Fruit fly (Drosophila melanogaster) whole organism, prepupa: ENCODE results near the gene CG18223.

ENCODE experiments used
- CG34406 ChIP-seq: fragments of 200-800 bp; sonication (Bioruptor generic); optimal IDR thresholded peaks from 3 replicates; lab custom pipeline; 2016; ENCODE audit warnings: missing biosample characterization, missing genetic modification characterization
- CG6854 ChIP-seq: fragments of 200-800 bp; sonication (Bioruptor generic); optimal IDR thresholded peaks from 2 replicates; lab custom pipeline; 2017; ENCODE audit warnings: missing biosample characterization, mild to moderate bottlenecking, missing genetic modification characterization
- CG7368 ChIP-seq: fragments of 200-800 bp; sonication (Bioruptor generic); optimal IDR thresholded peaks from 3 replicates; lab custom pipeline; 2016; ENCODE audit warnings: missing biosample characterization, missing genetic modification characterization
- CG8319 ChIP-seq: fragments of 200-800 bp; sonication (Bioruptor generic); optimal IDR thresholded peaks from 3 replicates; lab custom pipeline; 2016; ENCODE audit warnings: missing biosample characterization, missing genetic modification characterization
- CG9139 ChIP-seq: fragments of 200-800 bp; sonication (Bioruptor generic); optimal IDR thresholded peaks from 3 replicates; lab custom pipeline; 2017; ENCODE audit warnings: missing biosample characterization, mild to moderate bottlenecking, missing genetic modification characterization
- Ets21C ChIP-seq: fragments of 200-800 bp; sonication (Bioruptor generic); optimal IDR thresholded peaks from 3 replicates; lab custom pipeline; 2016; ENCODE audit warnings: missing biosample characterization, missing genetic modification characterization
- Lpt ChIP-seq: fragments of 200-800 bp; sonication (Bioruptor generic); optimal IDR thresholded peaks from 3 replicates; lab custom pipeline; 2016; ENCODE audit warnings: missing biosample characterization, missing genetic modification characterization
- OdsH ChIP-seq: fragments of 200-800 bp; sonication (Bioruptor generic); optimal IDR thresholded peaks from 3 replicates; lab custom pipeline; 2016; ENCODE audit warnings: missing biosample characterization, missing genetic modification characterization
- dac ChIP-seq: fragments of 200-800 bp; sonication (Bioruptor generic); optimal IDR thresholded peaks from 2 replicates; lab custom pipeline; 2017; ENCODE audit warnings: missing biosample characterization, mild to moderate bottlenecking, missing genetic modification characterization
- fd59A ChIP-seq: fragments of 200-800 bp; sonication (Bioruptor generic); optimal IDR thresholded peaks from 2 replicates; lab custom pipeline; 2017; ENCODE audit warnings: missing biosample characterization, mild to moderate bottlenecking, missing genetic modification characterization, missing genetic modification reagents
- salr ChIP-seq, 2 experiments: fragments of 200-800 bp; sonication (Bioruptor generic); optimal IDR thresholded peaks; 3 replicates each; lab custom pipeline; 2016 to 2018; ENCODE audit warnings: missing biosample characterization in 2 of 2, missing genetic modification characterization in 2 of 2, mild to moderate bottlenecking in 1 of 2
- ss ChIP-seq, 2 experiments: fragments of 200-800 bp; sonication (Bioruptor generic); optimal IDR thresholded peaks; 2 replicates in 1 of 2; 3 replicates in 1 of 2; lab custom pipeline; 2017 to 2018; ENCODE audit warnings: mild to moderate bottlenecking in 2 of 2, missing biosample characterization in 2 of 2, missing genetic modification characterization in 2 of 2, moderate library complexity in 1 of 2

- TF ChIP-seq CG8319 (GFP tag; lab: Kevin White, UChicago) (no peak), ss (GFP tag; optimal IDR thresholded peaks at IDR 0.05; lab: Kevin White, UChicago) (no peak), OdsH (GFP tag; lab: Kevin White, UChicago) (no peak), salr (GFP tag; optimal IDR thresholded peaks at IDR 0.05; lab: Kevin White, UChicago) (no peak), fd59A (GFP tag; lab: Kevin White, UChicago) (no peak), Ets21C (no peak), dac (GFP tag; lab: Kevin White, UChicago) (no peak), CG34406 (no peak), CG6854 (GFP tag; lab: Kevin White, UChicago) (no peak), CG7368 (no peak), Lpt (GFP tag; lab: Kevin White, UChicago) (no peak), CG9139 (GFP tag; lab: Kevin White, UChicago) (no peak)
These were observed 36.9 kb upstream of the CG18223 start for dm6 chr3L:18957032-18957431.
